Fruit fly (Drosophila melanogaster) whole organism, embryonic: ENCODE results near the gene wisp.

Source experiments
- Asciz ChIP-seq: fragments of 200-800 bp; sonication (Bioruptor generic); optimal IDR thresholded peaks from 2 replicates; lab custom pipeline; 2017; ENCODE audit warnings: missing biosample characterization, mild to moderate bottlenecking, missing genetic modification characterization, missing genetic modification reagents
- CG10274 ChIP-seq: fragments of 200-800 bp; sonication (Bioruptor generic); optimal IDR thresholded peaks from 3 replicates; lab custom pipeline; 2017; ENCODE audit warnings: missing biosample characterization, mild to moderate bottlenecking, missing genetic modification characterization
- CG10431 ChIP-seq: fragments of 200-800 bp; sonication (Bioruptor generic); optimal IDR thresholded peaks from 3 replicates; lab custom pipeline; 2018; ENCODE audit warnings: missing biosample characterization, mild to moderate bottlenecking, missing genetic modification characterization
- CG11093 ChIP-seq: fragments of 200-800 bp; sonication (Bioruptor generic); IDR thresholded peaks from 3 replicates; pipeline ENCODE4 v1.3.6; 2022; ENCODE audit warnings: missing biosample characterization, missing genetic modification characterization
- CG11504 ChIP-seq: fragments of 200-800 bp; sonication (Bioruptor generic); optimal IDR thresholded peaks from 3 replicates; lab custom pipeline; 2019; ENCODE audit warnings: missing biosample characterization, mild to moderate bottlenecking, missing genetic modification characterization, moderate library complexity
- CG13894 ChIP-seq: fragments of 200-800 bp; sonication (Bioruptor generic); optimal IDR thresholded peaks from 3 replicates; lab custom pipeline; 2018; ENCODE audit warnings: missing biosample characterization, mild to moderate bottlenecking, missing genetic modification characterization, moderate library complexity
- CG14860 ChIP-seq: fragments of 200-800 bp; sonication (Bioruptor generic); IDR thresholded peaks from 3 replicates; pipeline ENCODE4 v1.3.6; 2022; ENCODE audit warnings: missing biosample characterization, missing genetic modification characterization; ENCODE audit not compliant: partially characterized antibody
- CG15011 ChIP-seq: fragments of 200-800 bp; sonication (Bioruptor generic); optimal IDR thresholded peaks from 3 replicates; lab custom pipeline; 2018; ENCODE audit warnings: missing biosample characterization, mild to moderate bottlenecking, missing genetic modification characterization
- CG17186 ChIP-seq: fragments of 200-800 bp; sonication (Bioruptor generic); optimal IDR thresholded peaks from 3 replicates; lab custom pipeline; 2017; ENCODE audit warnings: missing biosample characterization, missing genetic modification reagents, missing genetic modification characterization
- CG17361 ChIP-seq: fragments of 200-800 bp; sonication (Bioruptor generic); IDR thresholded peaks from 3 replicates; pipeline ENCODE4 v1.3.6; 2022; ENCODE audit warnings: missing biosample characterization, missing genetic modification characterization
- CG31365 ChIP-seq: fragments of 200-800 bp; sonication (Bioruptor generic); optimal IDR thresholded peaks from 2 replicates; lab custom pipeline; 2018; ENCODE audit warnings: missing biosample characterization, mild to moderate bottlenecking, missing genetic modification characterization
- CG34376 ChIP-seq: fragments of 200-800 bp; sonication (Bioruptor generic); optimal IDR thresholded peaks from 2 replicates; lab custom pipeline; 2018; ENCODE audit warnings: missing biosample characterization, mild to moderate bottlenecking, missing genetic modification characterization
- CG4707 ChIP-seq: fragments of 200-800 bp; sonication (Bioruptor generic); optimal IDR thresholded peaks from 2 replicates; lab custom pipeline; 2018; ENCODE audit warnings: missing biosample characterization, mild to moderate bottlenecking, missing genetic modification characterization, moderate library complexity
- CG6689 ChIP-seq: fragments of 200-800 bp; sonication (Bioruptor generic); IDR thresholded peaks from 2 replicates; pipeline ENCODE4 v1.3.6; 2022; ENCODE audit warnings: missing biosample characterization, missing genetic modification characterization
- CG6791 ChIP-seq: fragments of 200-800 bp; sonication (Bioruptor generic); IDR thresholded peaks from 3 replicates; pipeline ENCODE4 v1.3.6; 2022; ENCODE audit warnings: missing biosample characterization, missing genetic modification characterization; ENCODE audit not compliant: partially characterized antibody
- CG6854 ChIP-seq: fragments of 200-800 bp; sonication (Bioruptor generic); optimal IDR thresholded peaks from 3 replicates; lab custom pipeline; 2017; ENCODE audit warnings: missing biosample characterization, mild to moderate bottlenecking, missing genetic modification characterization
- CG8089 ChIP-seq: fragments of 200-800 bp; sonication (Bioruptor generic); optimal IDR thresholded peaks from 3 replicates; lab custom pipeline; 2016; ENCODE audit warnings: missing biosample characterization, missing genetic modification characterization
- CG8765 ChIP-seq: fragments of 200-800 bp; sonication (Bioruptor generic); IDR thresholded peaks from 2 replicates; pipeline ENCODE4 v1.3.6; 2022; ENCODE audit warnings: missing biosample characterization, missing genetic modification characterization
- Dll ChIP-seq: fragments of 200-800 bp; sonication (Bioruptor generic); IDR thresholded peaks from 4 replicates; pipeline ENCODE4 v1.3.6; 2022; ENCODE audit warnings: missing biosample characterization, missing genetic modification characterization; ENCODE audit not compliant: partially characterized antibody
- Elba2 ChIP-seq: fragments of 200-800 bp; sonication (Bioruptor generic); optimal IDR thresholded peaks from 3 replicates; lab custom pipeline; 2016; ENCODE audit warnings: missing biosample characterization, missing genetic modification characterization
- Hmx ChIP-seq: fragments of 200-800 bp; sonication (Bioruptor generic); optimal IDR thresholded peaks from 2 replicates; lab custom pipeline; 2016; ENCODE audit warnings: missing biosample characterization, missing genetic modification characterization
- MESR4 ChIP-seq: fragments of 200-800 bp; sonication (Bioruptor generic); optimal IDR thresholded peaks from 2 replicates; lab custom pipeline; 2018; ENCODE audit warnings: missing biosample characterization, mild to moderate bottlenecking, missing genetic modification characterization, moderate library complexity
- Myb ChIP-seq: fragments of 200-800 bp; sonication (Bioruptor generic); optimal IDR thresholded peaks from 2 replicates; lab custom pipeline; 2016; ENCODE audit warnings: missing biosample characterization, missing genetic modification characterization
- NFAT ChIP-seq: fragments of 200-800 bp; sonication (Bioruptor generic); IDR thresholded peaks from 2 replicates; pipeline ENCODE4 v1.3.6; 2022; ENCODE audit warnings: missing biosample characterization, missing genetic modification characterization
- Ptx1 ChIP-seq: fragments of 200-800 bp; sonication (Bioruptor generic); IDR thresholded peaks from 2 replicates; pipeline ENCODE4 v1.3.6; 2022; ENCODE audit warnings: missing biosample characterization, missing genetic modification characterization
- Scr ChIP-seq: fragments of 200-800 bp; sonication (Bioruptor generic); IDR thresholded peaks from 2 replicates; pipeline ENCODE4 v1.3.6; 2022; ENCODE audit warnings: missing biosample characterization, missing genetic modification characterization; ENCODE audit not compliant: partially characterized antibody
- Sin3A ChIP-seq: fragments of >200 bp; optimal IDR thresholded peaks from 2 replicates; lab custom pipeline; 2018
- Tbp ChIP-seq: fragments of >200 bp; optimal IDR thresholded peaks from 2 replicates; lab custom pipeline; 2018; ENCODE audit warnings: missing biosample characterization, missing genetic modification characterization
- Xbp1 ChIP-seq: fragments of 200-800 bp; sonication (Bioruptor generic); optimal IDR thresholded peaks from 3 replicates; lab custom pipeline; 2016; ENCODE audit warnings: missing biosample characterization, mild to moderate bottlenecking, missing genetic modification characterization
- abd-A ChIP-seq: fragments of 200-800 bp; sonication (Bioruptor generic); optimal IDR thresholded peaks from 3 replicates; lab custom pipeline; 2019; ENCODE audit warnings: missing biosample characterization, mild to moderate bottlenecking, missing genetic modification characterization, moderate library complexity
- bigmax ChIP-seq: fragments of 200-800 bp; sonication (Bioruptor generic); optimal IDR thresholded peaks from 2 replicates; lab custom pipeline; 2018; ENCODE audit warnings: missing biosample characterization, mild to moderate bottlenecking, missing genetic modification characterization
- cato ChIP-seq: fragments of 200-800 bp; sonication (Bioruptor generic); optimal IDR thresholded peaks from 2 replicates; lab custom pipeline; 2016; ENCODE audit warnings: missing biosample characterization, missing genetic modification characterization, borderline replicate concordance
- caup ChIP-seq: fragments of 200-800 bp; sonication (Bioruptor generic); optimal IDR thresholded peaks from 3 replicates; lab custom pipeline; 2017; ENCODE audit warnings: missing biosample characterization, mild to moderate bottlenecking, missing genetic modification characterization, moderate library complexity; ENCODE audit not compliant: severe bottlenecking
- dysf ChIP-seq: fragments of 200-800 bp; sonication (Bioruptor generic); IDR thresholded peaks from 3 replicates; pipeline ENCODE4 v1.3.6; 2022; ENCODE audit warnings: missing biosample characterization, missing genetic modification characterization
- ems ChIP-seq: fragments of 200-800 bp; sonication (Bioruptor generic); optimal IDR thresholded peaks from 3 replicates; lab custom pipeline; 2016; ENCODE audit warnings: missing biosample characterization, missing genetic modification characterization
- gem ChIP-seq: fragments of 200-800 bp; sonication (Bioruptor generic); optimal IDR thresholded peaks from 2 replicates; lab custom pipeline; 2019; ENCODE audit warnings: missing biosample characterization, mild to moderate bottlenecking, missing genetic modification characterization, moderate library complexity
- hb ChIP-seq: fragments of 200-800 bp; sonication (Bioruptor generic); IDR thresholded peaks from 3 replicates; pipeline ENCODE4 v1.3.6; 2022; ENCODE audit warnings: missing biosample characterization, missing genetic modification characterization; ENCODE audit not compliant: partially characterized antibody
- ken ChIP-seq: fragments of 200-800 bp; sonication (Bioruptor generic); IDR thresholded peaks from 3 replicates; pipeline ENCODE4 v1.3.6; 2022; ENCODE audit warnings: missing biosample characterization, missing genetic modification characterization
- klu ChIP-seq: fragments of 200-800 bp; sonication (Bioruptor generic); IDR thresholded peaks from 2 replicates; pipeline ENCODE4 v1.3.6; 2022; ENCODE audit warnings: missing biosample characterization, missing genetic modification characterization
- pan ChIP-seq, 4 experiments: fragments of >200 bp in 3 of 4; fragments of 200-800 bp in 1 of 4; sonication (Bioruptor generic) in 1 of 4; optimal IDR thresholded peaks in 3 of 4; IDR thresholded peaks in 1 of 4; 2 replicates each; pipeline versions ENCODE4 v1.3.6 to Lab custom; 2017 to 2022; ENCODE audit warnings: missing biosample characterization in 2 of 4, missing genetic modification characterization in 2 of 4, mixed read lengths in 1 of 4
- pb ChIP-seq: fragments of 200-800 bp; sonication (Bioruptor generic); optimal IDR thresholded peaks from 3 replicates; lab custom pipeline; 2016; ENCODE audit warnings: missing biosample characterization, missing genetic modification characterization
- ranshi ChIP-seq: fragments of 200-800 bp; sonication (Bioruptor generic); IDR thresholded peaks from 2 replicates; pipeline ENCODE4 v1.3.6; 2022; ENCODE audit warnings: missing biosample characterization, missing genetic modification characterization
- slbo ChIP-seq: fragments of 200-800 bp; sonication (Bioruptor generic); IDR thresholded peaks from 2 replicates; pipeline ENCODE4 v1.3.6; 2022; ENCODE audit warnings: missing biosample characterization, missing genetic modification characterization
- stc ChIP-seq: fragments of 200-800 bp; sonication (Bioruptor generic); IDR thresholded peaks from 2 replicates; pipeline ENCODE4 v1.3.6; 2022; ENCODE audit warnings: missing biosample characterization, missing genetic modification characterization
- twi ChIP-seq: fragments of 200-800 bp; optimal IDR thresholded peaks from 2 replicates; lab custom pipeline; 2019; ENCODE audit warnings: missing biosample characterization, mild to moderate bottlenecking, missing genetic modification characterization, moderate library complexity
- unpg ChIP-seq: fragments of 200-800 bp; sonication (Bioruptor generic); optimal IDR thresholded peaks from 3 replicates; lab custom pipeline; 2018; ENCODE audit warnings: missing biosample characterization, mild to moderate bottlenecking, missing genetic modification characterization, moderate library complexity
- usp ChIP-seq: fragments of >200 bp; optimal IDR thresholded peaks from 2 replicates; lab custom pipeline; 2017; ENCODE audit warnings: missing biosample characterization, missing genetic modification characterization
- vfl ChIP-seq: fragments of 200-800 bp; sonication (Bioruptor generic); optimal IDR thresholded peaks from 2 replicates; lab custom pipeline; 2016; ENCODE audit warnings: missing biosample characterization, missing genetic modification characterization
- wor ChIP-seq: fragments of 200-800 bp; sonication (Bioruptor generic); IDR thresholded peaks from 2 replicates; pipeline ENCODE4 v1.3.6; 2022; ENCODE audit warnings: missing biosample characterization, missing genetic modification characterization
- zf30C ChIP-seq: fragments of 200-800 bp; sonication (Bioruptor generic); optimal IDR thresholded peaks from 3 replicates; lab custom pipeline; 2018; ENCODE audit warnings: missing biosample characterization, mild to moderate bottlenecking, missing genetic modification characterization

wisp gene

dm6 chrX:11854758-11855465 is 38.8 kb upstream of the wisp start, which contains the start of the genes CG10347 and ATP7 (continued):
- TF ChIP-seq stc (GFP tag; lab: Robert Waterston, UW) (no peak), hb (peak; percentile 80), wor (GFP tag; lab: Robert Waterston, UW) (no peak), Tbp (GFP tag; lab: Kevin White, UChicago) (no peak), cato (GFP tag; lab: Kevin White, UChicago) (no peak), CG11504 (tag; lab: Kevin White, UChicago) (peak; percentile 21), ems (GFP tag; lab: Kevin White, UChicago) (peak; percentile 40), ranshi (GFP tag; lab: Robert Waterston, UW) (no peak), gem (tag; lab: Kevin White, UChicago) (peak; percentile 49), Myb (peak; percentile 14), caup (no peak), abd-A (tag; lab: Kevin White, UChicago) (no peak), CG11093 (no peak), bigmax (no peak), unpg (no peak), CG6689 (GFP tag; lab: Robert Waterston, UW) (no peak), Elba2 (GFP tag; lab: Kevin White, UChicago) (no peak), usp (no peak), Hmx (GFP tag; lab: Kevin White, UChicago) (no peak), zf30C (GFP tag; lab: Kevin White, UChicago) (no peak), Dll (peak; percentile 97), pan (optimal IDR thresholded peaks at IDR 0.05; lab: Kevin White, UChicago) (no peak), pan (GFP tag; optimal IDR thresholded peaks at IDR 0.05 in 1 of 2, IDR thresholded peaks at IDR 0.05 in 1 of 2) (no peak), NFAT (no peak), CG17361 (GFP tag; lab: Robert Waterston, UW) (0 out of 3 replicates have a peak, but pooled peaks have one; percentile 11), vfl (GFP tag; lab: Kevin White, UChicago) (no peak), Sin3A (lab: Kevin White, UChicago) (peak; percentile 72), pb (GFP tag; lab: Kevin White, UChicago) (no peak), CG8765 (GFP tag; lab: Robert Waterston, UW) (no peak), CG13894 (peak; percentile 11), CG8089 (GFP tag; lab: Kevin White, UChicago) (no peak), CG14860 (peak; percentile 94), CG10431 (GFP tag; lab: Kevin White, UChicago) (no peak), twi (tag; lab: Kevin White, UChicago) (no peak), CG31365 (tag; lab: Kevin White, UChicago) (no peak), Xbp1 (GFP tag; lab: Kevin White, UChicago) (no peak), Asciz (no peak), klu (no peak), CG34376 (peak; percentile 33), dysf (GFP tag; lab: Robert Waterston, UW) (no peak), CG10274 (no peak), CG6854 (GFP tag; lab: Kevin White, UChicago) (no peak), MESR4 (peak; percentile 74), Ptx1 (GFP tag; lab: Robert Waterston, UW) (no peak), ken (GFP tag; lab: Robert Waterston, UW) (no peak), CG4707 (GFP tag; lab: Kevin White, UChicago) (no peak), Scr (GFP tag; lab: Robert Waterston, UW) (peak; percentile 94), slbo (GFP tag; lab: Robert Waterston, UW) (no peak; the same call in 1 of the 2 replicates), CG6791 (GFP tag; lab: Robert Waterston, UW) (peak; percentile 86), CG17186 (GFP tag; lab: Kevin White, UChicago) (peak; percentile 15), CG15011 (GFP tag; lab: Kevin White, UChicago) (no peak)
